Worm (Caenorhabditis elegans) whole organism, early embryonic: ENCODE measurements around the gene F58E2.5.

Experiments
- B0310.2 ChIP-seq: sonication (generic microtip); optimal IDR thresholded peaks from 2 replicates; lab custom pipeline; 2016; ENCODE audit warnings: mild to moderate bottlenecking, missing genetic modification characterization, missing compliant biosample characterization
- F13C5.2 ChIP-seq: sonication (generic microtip); optimal IDR thresholded peaks from 2 replicates; lab custom pipeline; 2017; ENCODE audit warnings: mild to moderate bottlenecking, missing genetic modification characterization, inconsistent platforms, missing compliant biosample characterization
- aly-1 ChIP-seq: sonication (generic microtip); optimal IDR thresholded peaks from 2 replicates; lab custom pipeline; 2016; ENCODE audit warnings: missing genetic modification characterization, missing compliant biosample characterization
- ama-1 ChIP-seq: fragments of 150-350 bp; optimal IDR thresholded peaks from 2 replicates; lab custom pipeline; 2014
- ceh-13 ChIP-seq: fragments of 200-800 bp; sonication (Bioruptor generic); optimal IDR thresholded peaks from 2 replicates; lab custom pipeline; 2018; ENCODE audit warnings: mild to moderate bottlenecking, missing genetic modification characterization, missing compliant biosample characterization
- ceh-36 ChIP-seq: sonication (generic microtip); optimal IDR thresholded peaks from 2 replicates; lab custom pipeline; 2016; ENCODE audit warnings: missing genetic modification characterization, inconsistent platforms, missing compliant biosample characterization
- ets-7 ChIP-seq: sonication (generic microtip); optimal IDR thresholded peaks from 2 replicates; lab custom pipeline; 2016; ENCODE audit warnings: missing genotype, missing genetic modification characterization, missing compliant biosample characterization
- flt-1 ChIP-seq: fragments of 200-800 bp; sonication (Bioruptor generic); IDR thresholded peaks from 2 replicates; pipeline ENCODE4 v1.3.6; 2022; ENCODE audit warnings: missing genetic modification characterization, missing compliant biosample characterization
- hmbx-1 ChIP-seq: sonication (generic microtip); optimal IDR thresholded peaks from 2 replicates; lab custom pipeline; 2016; ENCODE audit warnings: mild to moderate bottlenecking, missing genetic modification characterization, missing compliant biosample characterization
- hmg-4 ChIP-seq: fragments of 200-800 bp; sonication (Bioruptor generic); optimal IDR thresholded peaks from 2 replicates; lab custom pipeline; 2018; ENCODE audit warnings: mild to moderate bottlenecking, missing genetic modification characterization, missing compliant biosample characterization
- hnd-1 ChIP-seq: sonication (generic microtip); optimal IDR thresholded peaks from 2 replicates; lab custom pipeline; 2016; ENCODE audit warnings: missing genetic modification characterization, missing compliant biosample characterization
- pes-1 ChIP-seq: fragments of 200-800 bp; sonication (Bioruptor generic); IDR thresholded peaks from 2 replicates; pipeline ENCODE4 v1.3.6; 2022; ENCODE audit warnings: missing genetic modification reagents, missing genetic modification characterization, missing compliant biosample characterization
- scrt-1 ChIP-seq: fragments of 200-800 bp; sonication (Bioruptor generic); IDR thresholded peaks from 2 replicates; pipeline ENCODE4 v1.3.6; 2022; ENCODE audit warnings: missing genetic modification characterization, missing compliant biosample characterization
- sea-1 ChIP-seq: fragments of 200-800 bp; sonication (Bioruptor generic); conservative IDR thresholded peaks from 2 replicates; pipeline ENCODE4 v1.3.6; 2022; ENCODE audit warnings: missing genetic modification characterization, missing compliant biosample characterization
- tbx-11 ChIP-seq: fragments of 200-800 bp; sonication (Bioruptor generic); IDR thresholded peaks from 2 replicates; pipeline ENCODE4 v1.3.6; 2022; ENCODE audit warnings: missing genetic modification characterization, missing compliant biosample characterization
- tbx-37 ChIP-seq: fragments of 200-800 bp; sonication (Bioruptor generic); conservative IDR thresholded peaks from 2 replicates; pipeline ENCODE4 v1.3.6; 2022; ENCODE audit warnings: missing genetic modification reagents, missing genetic modification characterization, missing compliant biosample characterization
- tra-4 ChIP-seq: sonication (generic microtip); optimal IDR thresholded peaks from 2 replicates; lab custom pipeline; 2017; ENCODE audit warnings: missing genetic modification characterization, missing compliant biosample characterization

The F58E2.5 gene

DNA sequence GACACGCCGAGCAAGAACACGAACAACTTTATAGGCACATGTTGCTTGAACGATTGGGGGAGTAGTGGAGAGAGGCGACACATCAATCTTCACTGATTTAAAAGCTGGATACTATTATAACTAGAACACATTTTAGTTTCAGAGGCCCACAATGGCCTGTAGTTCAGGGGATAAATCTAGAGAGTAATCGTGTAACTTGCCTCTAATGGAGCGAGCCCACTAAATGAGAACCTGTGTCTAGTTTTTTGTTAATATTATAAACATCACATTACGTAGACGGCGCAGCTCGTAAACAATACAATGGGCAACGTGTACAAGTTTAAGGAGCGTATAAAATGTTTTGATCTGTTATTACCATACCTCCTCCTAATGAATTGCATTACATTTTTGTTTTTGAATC, at the start of gene F58E2.5:
Gene F58E2.5 (plus strand): TSS at position 301 of the 400 bp plus-strand sequence.
- no peak for TF ChIP-seq tbx-11 (GFP tag; lab: Robert Waterston, UW)
- TF ChIP-seq ets-7: no peak
- no peak for TF ChIP-seq F13C5.2 (tag; lab: Kevin White, UChicago)
- TF ChIP-seq hmg-4 (GFP tag; lab: Kevin White, UChicago): no peak
- no peak for TF ChIP-seq hnd-1 (tag; lab: Kevin White, UChicago)
- TF ChIP-seq tra-4 (tag; lab: Kevin White, UChicago): no peak
- TF ChIP-seq sea-1 (GFP tag; lab: Robert Waterston, UW): no peak
- TF ChIP-seq scrt-1 (GFP tag; lab: Robert Waterston, UW): no peak
- TF ChIP-seq pes-1 (GFP tag; lab: Robert Waterston, UW): no peak
- TF ChIP-seq ama-1: no peak
- no peak for TF ChIP-seq ceh-36 (tag; lab: Kevin White, UChicago)
- TF ChIP-seq hmbx-1: no peak

DNA sequence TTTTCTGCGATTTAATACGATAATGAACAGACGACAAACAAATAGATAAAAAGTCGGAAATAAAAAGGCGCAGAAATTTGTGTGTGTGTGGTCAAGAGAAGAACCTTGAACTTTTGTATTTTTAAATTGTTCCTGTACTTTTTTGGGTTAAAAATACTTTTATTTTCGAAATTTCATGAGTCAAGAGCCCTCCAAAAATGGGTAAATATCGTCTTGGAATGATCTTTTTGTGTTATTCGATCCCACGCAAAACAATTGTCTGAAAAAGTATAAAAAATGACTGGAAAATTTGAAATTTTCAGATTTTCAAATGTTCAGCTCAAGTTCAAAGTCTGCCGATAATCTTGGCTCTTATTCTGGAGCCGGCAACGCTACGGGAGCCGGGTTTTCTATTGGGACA, 49.1 kb upstream of the F58E2.5 start, which contains the start of gene C04C3.14:
Gene C04C3.14 (plus strand): TSS at position 301 of the 400 bp plus-strand sequence.
- TF ChIP-seq ceh-36 (tag; lab: Kevin White, UChicago) (no peak), aly-1 (tag; lab: Kevin White, UChicago) (no peak), flt-1 (GFP tag; lab: Robert Waterston, UW) (no peak), ceh-13 (GFP tag; lab: Kevin White, UChicago) (no peak), sea-1 (GFP tag; lab: Robert Waterston, UW) (no peak), pes-1 (GFP tag; lab: Robert Waterston, UW) (no peak), scrt-1 (GFP tag; lab: Robert Waterston, UW) (no peak), ama-1 (no peak), hmg-4 (GFP tag; lab: Kevin White, UChicago) (no peak), B0310.2 (tag; lab: Kevin White, UChicago) (no peak)

- TF ChIP-seq hnd-1 (tag; lab: Kevin White, UChicago) (no peak), hmg-4 (GFP tag; lab: Kevin White, UChicago) (no peak), aly-1 (tag; lab: Kevin White, UChicago) (no peak), ets-7 (no peak), pes-1 (GFP tag; lab: Robert Waterston, UW) (no peak), B0310.2 (tag; lab: Kevin White, UChicago) (no peak), F13C5.2 (tag; lab: Kevin White, UChicago) (no peak), tbx-11 (GFP tag; lab: Robert Waterston, UW) (no peak), tra-4 (tag; lab: Kevin White, UChicago) (no peak), ama-1 (no peak), flt-1 (GFP tag; lab: Robert Waterston, UW) (no peak)
Observed at ce11 chrIV:3398078-3398477, 46.6 kb upstream of the F58E2.5 start.

DNA sequence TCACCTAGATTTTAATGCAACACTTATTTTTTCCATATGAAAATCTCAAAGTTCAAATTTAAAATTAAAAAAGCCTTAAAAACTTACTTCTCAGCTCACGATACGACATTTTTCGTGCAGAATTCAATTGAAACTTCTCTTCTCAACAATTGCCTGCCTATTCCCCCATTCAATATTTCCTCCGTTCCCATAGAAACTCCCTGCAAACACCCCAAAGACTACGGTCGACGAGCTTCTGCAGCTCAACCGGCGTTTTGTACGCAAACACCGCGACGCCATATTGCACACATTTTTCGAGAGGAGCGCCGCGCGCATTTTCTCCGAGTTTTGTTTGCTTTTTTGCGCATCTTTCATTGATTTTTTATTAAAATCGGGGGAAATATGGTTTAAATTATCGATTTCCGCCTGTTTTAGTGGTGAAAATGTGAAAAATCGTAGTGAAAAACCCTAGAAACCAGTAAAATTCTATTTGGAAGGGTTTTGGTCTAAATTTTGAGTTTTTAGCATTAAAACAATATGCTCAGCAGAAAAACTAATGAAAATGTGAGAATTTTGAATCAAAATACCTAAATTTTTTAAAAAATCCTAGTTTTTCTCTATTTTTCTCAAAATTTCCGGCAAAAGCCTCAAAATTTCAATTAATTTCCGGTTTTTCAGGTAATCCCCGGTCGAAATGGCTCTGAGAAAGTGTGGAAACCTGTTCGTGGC, 45.5 kb upstream of the F58E2.5 start, which contains the start of the genes dyf-3 and pdhb-1:
Gene dyf-3 (minus strand): TSS at position 217 of the 708 bp plus-strand sequence.
Gene pdhb-1 (plus strand): TSS at position 658 of the 708 bp plus-strand sequence.
- no peak for TF ChIP-seq tbx-37 (GFP tag; lab: Robert Waterston, UW)
- peak; percentile 40 for TF ChIP-seq F13C5.2 (tag; lab: Kevin White, UChicago)
- 0 out of 2 replicates have a peak, but pooled peaks have one; percentile 38 for TF ChIP-seq scrt-1 (GFP tag; lab: Robert Waterston, UW)

ce11 chrIV:3400941-3401340, 43.8 kb upstream of the F58E2.5 start:
- no peak for TF ChIP-seq scrt-1 (GFP tag; lab: Robert Waterston, UW)
- TF ChIP-seq hmbx-1: no peak
- TF ChIP-seq pes-1 (GFP tag; lab: Robert Waterston, UW): no peak
- TF ChIP-seq hmg-4 (GFP tag; lab: Kevin White, UChicago): no peak
- TF ChIP-seq ets-7: no peak
- TF ChIP-seq ama-1: no peak
- no peak for TF ChIP-seq F13C5.2 (tag; lab: Kevin White, UChicago)
- no peak for TF ChIP-seq tbx-11 (GFP tag; lab: Robert Waterston, UW)
- no peak for TF ChIP-seq ceh-13 (GFP tag; lab: Kevin White, UChicago)
- TF ChIP-seq tra-4 (tag; lab: Kevin White, UChicago): no peak
- no peak for TF ChIP-seq ceh-36 (tag; lab: Kevin White, UChicago)
- TF ChIP-seq B0310.2 (tag; lab: Kevin White, UChicago): no peak
- no peak for TF ChIP-seq hnd-1 (tag; lab: Kevin White, UChicago)
- TF ChIP-seq tbx-37 (GFP tag; lab: Robert Waterston, UW): no peak
- TF ChIP-seq aly-1 (tag; lab: Kevin White, UChicago): no peak
- TF ChIP-seq sea-1 (GFP tag; lab: Robert Waterston, UW): no peak

DNA sequence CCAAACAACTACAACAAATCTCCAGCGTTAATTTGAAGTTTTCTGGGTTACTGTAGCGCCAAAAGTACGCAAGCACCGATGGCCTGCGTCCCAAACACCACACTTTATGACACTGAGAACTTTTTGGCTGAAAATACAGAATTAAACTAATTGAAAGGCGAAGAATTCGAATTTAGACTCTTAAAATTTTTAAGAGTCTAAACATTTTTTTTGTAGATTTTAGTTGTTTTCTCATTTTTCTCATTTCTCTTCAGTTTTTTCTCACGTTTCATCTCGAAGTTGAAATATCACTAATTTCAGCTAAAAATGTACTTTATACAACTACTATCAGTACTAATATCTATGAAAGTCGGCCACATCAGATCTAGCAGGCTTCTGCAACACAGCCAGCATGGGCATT, 29.3 kb upstream of the F58E2.5 start, which contains the start of gene lgc-9:
Gene lgc-9 (plus strand): TSS at position 301 of the 400 bp plus-strand sequence.
- TF ChIP-seq tra-4 (tag; lab: Kevin White, UChicago): no peak
- no peak for TF ChIP-seq aly-1 (tag; lab: Kevin White, UChicago)
- no peak for TF ChIP-seq B0310.2 (tag; lab: Kevin White, UChicago)
- no peak for TF ChIP-seq ets-7
- no peak for TF ChIP-seq sea-1 (GFP tag; lab: Robert Waterston, UW)
- TF ChIP-seq scrt-1 (GFP tag; lab: Robert Waterston, UW): no peak
- no peak for TF ChIP-seq ceh-36 (tag; lab: Kevin White, UChicago)
- TF ChIP-seq hnd-1 (tag; lab: Kevin White, UChicago): no peak
- TF ChIP-seq F13C5.2 (tag; lab: Kevin White, UChicago): no peak
- TF ChIP-seq hmbx-1: no peak
- TF ChIP-seq ceh-13 (GFP tag; lab: Kevin White, UChicago): no peak
- TF ChIP-seq pes-1 (GFP tag; lab: Robert Waterston, UW): no peak
- TF ChIP-seq ama-1: no peak
- no peak for TF ChIP-seq tbx-11 (GFP tag; lab: Robert Waterston, UW)
- TF ChIP-seq tbx-37 (GFP tag; lab: Robert Waterston, UW): no peak
- no peak for TF ChIP-seq hmg-4 (GFP tag; lab: Kevin White, UChicago)
- no peak for TF ChIP-seq flt-1 (GFP tag; lab: Robert Waterston, UW)
